Fruit fly (Drosophila melanogaster) whole organism, embryonic: ENCODE data around the gene Yif1.

Source experiments
- Bgb ChIP-seq: fragments of 200-800 bp; sonication (Bioruptor generic); IDR thresholded peaks from 2 replicates; pipeline ENCODE4 v1.3.6; 2022; ENCODE audit warnings: missing biosample characterization, missing genetic modification characterization; ENCODE audit not compliant: partially characterized antibody
- CG10979 ChIP-seq: fragments of 200-800 bp; sonication (Bioruptor generic); optimal IDR thresholded peaks from 2 replicates; lab custom pipeline; 2018; ENCODE audit warnings: missing biosample characterization, mild to moderate bottlenecking, missing genetic modification characterization, moderate library complexity
- CG12219 ChIP-seq: fragments of 200-800 bp; sonication (Bioruptor generic); optimal IDR thresholded peaks from 3 replicates; lab custom pipeline; 2018; ENCODE audit warnings: missing biosample characterization, mild to moderate bottlenecking, missing genetic modification characterization
- CG12236 ChIP-seq: fragments of 200-800 bp; sonication (Bioruptor generic); optimal IDR thresholded peaks from 2 replicates; lab custom pipeline; 2016; ENCODE audit warnings: missing biosample characterization, missing genetic modification characterization
- CG12391 ChIP-seq: fragments of 200-800 bp; sonication (Bioruptor generic); optimal IDR thresholded peaks from 3 replicates; lab custom pipeline; 2018; ENCODE audit warnings: missing biosample characterization, mild to moderate bottlenecking, missing genetic modification characterization, moderate library complexity
- CG12659 ChIP-seq: fragments of 200-800 bp; sonication (Bioruptor generic); optimal IDR thresholded peaks from 3 replicates; lab custom pipeline; 2017; ENCODE audit warnings: mild to moderate bottlenecking, missing biosample characterization, missing genetic modification reagents, missing genetic modification characterization
- CG15073 ChIP-seq: fragments of 200-800 bp; sonication (Bioruptor generic); optimal IDR thresholded peaks from 2 replicates; lab custom pipeline; 2016; ENCODE audit warnings: missing biosample characterization, missing genetic modification characterization
- CG16779 ChIP-seq: fragments of 200-800 bp; sonication (Bioruptor generic); IDR thresholded peaks from 2 replicates; pipeline ENCODE4 v1.3.6; 2022; ENCODE audit warnings: missing biosample characterization, missing genetic modification characterization
- CG17829 ChIP-seq: fragments of 200-800 bp; optimal IDR thresholded peaks from 2 replicates; lab custom pipeline; 2019; ENCODE audit warnings: missing biosample characterization, mild to moderate bottlenecking, missing genetic modification characterization, moderate library complexity
- CG18599 ChIP-seq: fragments of 200-800 bp; sonication (Bioruptor generic); optimal IDR thresholded peaks from 3 replicates; lab custom pipeline; 2017; ENCODE audit warnings: missing biosample characterization, missing genetic modification characterization, mild to moderate bottlenecking, moderate library complexity, missing genetic modification reagents
- CG2712 ChIP-seq: fragments of 200-800 bp; optimal IDR thresholded peaks from 3 replicates; lab custom pipeline; 2019; ENCODE audit warnings: missing biosample characterization, mild to moderate bottlenecking, missing genetic modification characterization, moderate library complexity
- CG31224 ChIP-seq: fragments of 200-800 bp; sonication (Bioruptor generic); IDR thresholded peaks from 2 replicates; pipeline ENCODE4 v1.3.6; 2022; ENCODE audit warnings: missing biosample characterization, missing genetic modification characterization
- CG34376 ChIP-seq: fragments of 200-800 bp; sonication (Bioruptor generic); optimal IDR thresholded peaks from 2 replicates; lab custom pipeline; 2018; ENCODE audit warnings: missing biosample characterization, mild to moderate bottlenecking, missing genetic modification characterization
- CG3726 ChIP-seq: fragments of 200-800 bp; sonication (Bioruptor generic); IDR thresholded peaks from 3 replicates; pipeline ENCODE4, ENCODE4 v1.3.6; 2022; ENCODE audit warnings: missing biosample characterization, missing genetic modification characterization
- CG4360 ChIP-seq: fragments of 200-800 bp; sonication (Bioruptor generic); IDR thresholded peaks from 2 replicates; pipeline ENCODE4 v1.3.6; 2022; ENCODE audit warnings: missing biosample characterization, missing genetic modification characterization
- CG7928 ChIP-seq: fragments of 200-800 bp; sonication (Bioruptor generic); optimal IDR thresholded peaks from 2 replicates; lab custom pipeline; 2017; ENCODE audit warnings: missing biosample characterization, mild to moderate bottlenecking, missing genetic modification characterization
- E2f2 ChIP-seq: fragments of 200-800 bp; sonication (Bioruptor generic); IDR thresholded peaks from 2 replicates; pipeline ENCODE4 v1.3.6; 2022; ENCODE audit warnings: missing biosample characterization, missing genetic modification characterization
- Hr51 ChIP-seq, 2 experiments: fragments of 200-800 bp; sonication (Bioruptor generic); optimal IDR thresholded peaks; 2 replicates in 1 of 2; 3 replicates in 1 of 2; lab custom pipeline; 2016 to 2018; ENCODE audit warnings: missing biosample characterization in 2 of 2, missing genetic modification characterization in 2 of 2, mild to moderate bottlenecking in 1 of 2, moderate library complexity in 1 of 2
- Optix ChIP-seq: fragments of 200-800 bp; sonication (Bioruptor generic); IDR thresholded peaks from 3 replicates; pipeline ENCODE4 v1.3.6; 2022; ENCODE audit warnings: missing biosample characterization, missing genetic modification characterization
- Rx ChIP-seq: fragments of 200-800 bp; sonication (Bioruptor generic); IDR thresholded peaks from 2 replicates; pipeline ENCODE4 v1.3.6; 2022; ENCODE audit warnings: missing biosample characterization, missing genetic modification characterization
- Sry-β ChIP-seq: fragments of 200-800 bp; sonication (Bioruptor generic); optimal IDR thresholded peaks from 2 replicates; lab custom pipeline; 2018; ENCODE audit warnings: missing biosample characterization, mild to moderate bottlenecking, missing genetic modification characterization, moderate library complexity
- Tbp ChIP-seq: fragments of >200 bp; optimal IDR thresholded peaks from 2 replicates; lab custom pipeline; 2018; ENCODE audit warnings: missing biosample characterization, missing genetic modification characterization
- ab ChIP-seq: fragments of 200-800 bp; sonication (Bioruptor generic); optimal IDR thresholded peaks from 2 replicates; lab custom pipeline; 2016; ENCODE audit warnings: missing biosample characterization, missing genetic modification characterization
- aop ChIP-seq: fragments of 200-800 bp; sonication (Bioruptor generic); IDR thresholded peaks from 2 replicates; pipeline ENCODE4 v1.3.6; 2022; ENCODE audit warnings: missing biosample characterization, missing genetic modification characterization
- bbx ChIP-seq: fragments of 200-800 bp; sonication (Bioruptor generic); IDR thresholded peaks from 2 replicates; pipeline ENCODE4 v1.3.6; 2022; ENCODE audit warnings: missing biosample characterization, missing genetic modification characterization; ENCODE audit not compliant: partially characterized antibody
- bigmax ChIP-seq: fragments of 200-800 bp; sonication (Bioruptor generic); optimal IDR thresholded peaks from 2 replicates; lab custom pipeline; 2018; ENCODE audit warnings: missing biosample characterization, mild to moderate bottlenecking, missing genetic modification characterization
- cato ChIP-seq: fragments of 200-800 bp; sonication (Bioruptor generic); optimal IDR thresholded peaks from 2 replicates; lab custom pipeline; 2016; ENCODE audit warnings: missing biosample characterization, missing genetic modification characterization, borderline replicate concordance
- chn ChIP-seq: fragments of 200-800 bp; sonication (Bioruptor generic); optimal IDR thresholded peaks from 2 replicates; lab custom pipeline; 2016; ENCODE audit warnings: missing biosample characterization, missing genetic modification characterization
- croc ChIP-seq: fragments of 200-800 bp; sonication (Bioruptor generic); conservative IDR thresholded peaks from 3 replicates; pipeline ENCODE4 v1.3.6; 2022; ENCODE audit warnings: missing biosample characterization, missing genetic modification characterization
- da ChIP-seq: fragments of 200-800 bp; sonication (Bioruptor generic); optimal IDR thresholded peaks from 2 replicates; lab custom pipeline; 2016; ENCODE audit warnings: missing biosample characterization, missing genetic modification characterization
- ems ChIP-seq: fragments of 200-800 bp; sonication (Bioruptor generic); optimal IDR thresholded peaks from 3 replicates; lab custom pipeline; 2016; ENCODE audit warnings: missing biosample characterization, missing genetic modification characterization
- esg ChIP-seq: fragments of 200-800 bp; sonication (Bioruptor generic); conservative IDR thresholded peaks from 2 replicates; pipeline ENCODE4 v1.3.6; 2022; ENCODE audit warnings: missing biosample characterization, missing genetic modification characterization
- fd3F ChIP-seq: fragments of 200-800 bp; sonication (Bioruptor generic); optimal IDR thresholded peaks from 2 replicates; lab custom pipeline; 2018; ENCODE audit warnings: missing biosample characterization, mild to moderate bottlenecking, missing genetic modification characterization, moderate library complexity
- hbn ChIP-seq: fragments of 200-800 bp; sonication (Bioruptor generic); IDR thresholded peaks from 2 replicates; pipeline ENCODE4 v1.3.6; 2022; ENCODE audit warnings: missing biosample characterization, missing genetic modification characterization; ENCODE audit not compliant: partially characterized antibody
- hth ChIP-seq: fragments of >200 bp; optimal IDR thresholded peaks from 2 replicates; lab custom pipeline; 2017; ENCODE audit warnings: inconsistent platforms
- ken ChIP-seq: fragments of 200-800 bp; sonication (Bioruptor generic); IDR thresholded peaks from 3 replicates; pipeline ENCODE4 v1.3.6; 2022; ENCODE audit warnings: missing biosample characterization, missing genetic modification characterization
- klu ChIP-seq: fragments of 200-800 bp; sonication (Bioruptor generic); IDR thresholded peaks from 2 replicates; pipeline ENCODE4 v1.3.6; 2022; ENCODE audit warnings: missing biosample characterization, missing genetic modification characterization
- org-1 ChIP-seq: fragments of 200-800 bp; sonication (Bioruptor generic); optimal IDR thresholded peaks from 2 replicates; lab custom pipeline; 2017; ENCODE audit warnings: missing biosample characterization, missing genetic modification characterization
- otp ChIP-seq: fragments of 200-800 bp; sonication (Bioruptor generic); IDR thresholded peaks from 3 replicates; pipeline ENCODE4, ENCODE4 v1.3.6; 2022; ENCODE audit warnings: missing biosample characterization, missing genetic modification characterization
- phol ChIP-seq: fragments of 200-800 bp; sonication (Bioruptor generic); optimal IDR thresholded peaks from 3 replicates; lab custom pipeline; 2018; ENCODE audit warnings: missing biosample characterization, mild to moderate bottlenecking, missing genetic modification characterization, moderate library complexity
- sisA ChIP-seq: fragments of 200-800 bp; sonication (Bioruptor generic); IDR thresholded peaks from 2 replicates; pipeline ENCODE4 v1.3.6; 2022; ENCODE audit warnings: missing biosample characterization, missing genetic modification characterization
- slbo ChIP-seq: fragments of 200-800 bp; sonication (Bioruptor generic); IDR thresholded peaks from 2 replicates; pipeline ENCODE4 v1.3.6; 2022; ENCODE audit warnings: missing biosample characterization, missing genetic modification characterization
- sqz ChIP-seq: fragments of 200-800 bp; sonication (Bioruptor generic); optimal IDR thresholded peaks from 3 replicates; lab custom pipeline; 2018; ENCODE audit warnings: missing biosample characterization, mild to moderate bottlenecking, missing genetic modification characterization
- tap ChIP-seq: fragments of 200-800 bp; optimal IDR thresholded peaks from 3 replicates; lab custom pipeline; 2019; ENCODE audit warnings: missing biosample characterization, mild to moderate bottlenecking, missing genetic modification characterization, moderate library complexity
- tio ChIP-seq: fragments of 200-800 bp; sonication (Bioruptor generic); optimal IDR thresholded peaks from 2 replicates; lab custom pipeline; 2017; ENCODE audit warnings: missing biosample characterization, missing genetic modification characterization, inconsistent platforms
- toy ChIP-seq: fragments of 200-800 bp; sonication (Bioruptor generic); IDR thresholded peaks from 2 replicates; pipeline ENCODE4 v1.3.6; 2022; ENCODE audit warnings: missing biosample characterization, missing genetic modification characterization
- trem ChIP-seq: fragments of 200-800 bp; optimal IDR thresholded peaks from 3 replicates; lab custom pipeline; 2019; ENCODE audit warnings: missing biosample characterization, mild to moderate bottlenecking, missing genetic modification characterization, moderate library complexity
- unpg ChIP-seq: fragments of 200-800 bp; sonication (Bioruptor generic); optimal IDR thresholded peaks from 3 replicates; lab custom pipeline; 2018; ENCODE audit warnings: missing biosample characterization, mild to moderate bottlenecking, missing genetic modification characterization, moderate library complexity
- vfl ChIP-seq: fragments of 200-800 bp; sonication (Bioruptor generic); optimal IDR thresholded peaks from 2 replicates; lab custom pipeline; 2016; ENCODE audit warnings: missing biosample characterization, missing genetic modification characterization
- vvl ChIP-seq: fragments of 200-800 bp; sonication (Bioruptor generic); IDR thresholded peaks from 2 replicates; pipeline ENCODE4 v1.3.6; 2022; ENCODE audit warnings: missing biosample characterization, missing genetic modification characterization
- zfh1 ChIP-seq: fragments of 200-800 bp; sonication (Bioruptor generic); IDR thresholded peaks from 3 replicates; pipeline ENCODE4 v1.3.6; 2022; ENCODE audit warnings: missing biosample characterization, missing genetic modification characterization

The Yif1 gene

dm6 chr3R:26714109-26714576, 3.5 kb upstream of the Yif1 start, which contains the start of gene amon (continued):
- TF ChIP-seq ab (GFP tag; lab: Kevin White, UChicago): peak; percentile 96
- TF ChIP-seq bbx (GFP tag; lab: Robert Waterston, UW): no peak
- TF ChIP-seq Tbp (GFP tag; lab: Kevin White, UChicago): no peak
- peak; percentile 93 for TF ChIP-seq CG17829 (tag; lab: Kevin White, UChicago)
- peak; percentile 92 for TF ChIP-seq croc (GFP tag; lab: Robert Waterston, UW)
- peak; percentile 89 for TF ChIP-seq CG10979 (tag; lab: Kevin White, UChicago)
- peak; percentile 95 for TF ChIP-seq phol
- TF ChIP-seq Sry-β (GFP tag; lab: Kevin White, UChicago): no peak
- peak; percentile 80 for TF ChIP-seq CG15073 (GFP tag; lab: Kevin White, UChicago)
- peak; percentile 98 for TF ChIP-seq zfh1
- peak; percentile 79 for TF ChIP-seq CG4360 (GFP tag; lab: Robert Waterston, UW)
- TF ChIP-seq CG12236: peak; percentile 84
- peak; percentile 95 for TF ChIP-seq tio (GFP tag; lab: Kevin White, UChicago)
- peak; percentile 98 for TF ChIP-seq CG16779 (GFP tag; lab: Robert Waterston, UW)
- no peak for TF ChIP-seq hth (lab: Kevin White, UChicago)
- peak; percentile 99 for TF ChIP-seq vvl (GFP tag; lab: Robert Waterston, UW)
- no peak for TF ChIP-seq hbn (GFP tag; lab: Robert Waterston, UW)
- TF ChIP-seq CG31224: peak; percentile 97
- peak; percentile 98 for TF ChIP-seq otp (GFP tag; lab: Robert Waterston, UW)
- peak; percentile 100 for TF ChIP-seq CG18599 (GFP tag; lab: Kevin White, UChicago)
- peak; percentile 84 for TF ChIP-seq E2f2
- TF ChIP-seq bigmax: peak; percentile 77
- no peak for TF ChIP-seq sqz (GFP tag; lab: Kevin White, UChicago)
- TF ChIP-seq aop (GFP tag; lab: Robert Waterston, UW): peak; percentile 91
- peak; percentile 99 for TF ChIP-seq vfl (GFP tag; lab: Kevin White, UChicago)
- TF ChIP-seq org-1 (GFP tag; lab: Kevin White, UChicago): peak; percentile 100
- peak; percentile 97 for TF ChIP-seq da (GFP tag; lab: Kevin White, UChicago)
- peak; percentile 98 for TF ChIP-seq unpg (GFP tag; lab: Kevin White, UChicago)
- TF ChIP-seq CG7928 (GFP tag; lab: Kevin White, UChicago): peak; percentile 83
- TF ChIP-seq esg (GFP tag; lab: Robert Waterston, UW): peak; percentile 99
- peak; percentile 69 for TF ChIP-seq trem (tag; lab: Kevin White, UChicago)
- peak; percentile 98 for TF ChIP-seq Optix
- peak; percentile 94 for TF ChIP-seq cato (GFP tag; lab: Kevin White, UChicago)
- TF ChIP-seq klu (GFP tag; lab: Robert Waterston, UW): peak; percentile 97
- peak; percentile 100 for TF ChIP-seq CG34376 (GFP tag; lab: Kevin White, UChicago)
- peak; percentile 97 for TF ChIP-seq CG3726 (GFP tag; lab: Robert Waterston, UW)
- peak; percentile 97 for TF ChIP-seq tap
- TF ChIP-seq Hr51 (GFP tag; optimal IDR thresholded peaks at IDR 0.05; lab: Kevin White, UChicago): peak; percentile 98
- peak; percentile 97 for TF ChIP-seq chn (GFP tag; lab: Kevin White, UChicago)
- peak; percentile 99 for TF ChIP-seq ems
- TF ChIP-seq CG12391 (tag; lab: Kevin White, UChicago): peak; percentile 97
- TF ChIP-seq Bgb: peak; percentile 31; the same call in 1 of the 2 replicates
- peak; percentile 95 for TF ChIP-seq CG2712 (tag; lab: Kevin White, UChicago)
- TF ChIP-seq CG12219 (GFP tag; lab: Kevin White, UChicago): peak; percentile 98
- peak; percentile 99 for TF ChIP-seq sisA (GFP tag; lab: Robert Waterston, UW)
- peak; percentile 98 for TF ChIP-seq Rx (GFP tag; lab: Robert Waterston, UW)
- peak; percentile 99 for TF ChIP-seq fd3F (GFP tag; lab: Kevin White, UChicago)
- TF ChIP-seq toy: peak; percentile 97
- peak; percentile 99 for TF ChIP-seq CG12659 (GFP tag; lab: Kevin White, UChicago)
- peak; percentile 100 for TF ChIP-seq slbo
- TF ChIP-seq ken (GFP tag; lab: Robert Waterston, UW): peak; percentile 99
